Worm (Caenorhabditis elegans): ENCODE results near the gene prdx-2.

prdx-2 gene

ce11 chrII:5334628-5335027 lies 43.4 kb upstream of the prdx-2 start:
- no peak for TF ChIP-seq tbx-8 (GFP tag; optimal IDR thresholded peaks at IDR 0.05)
- TF ChIP-seq mab-5 (tag; optimal IDR thresholded peaks at IDR 0.05) = no peak
- TF ChIP-seq nhr-12 (tag; optimal IDR thresholded peaks at IDR 0.05) = no peak
- TF ChIP-seq elt-3 (tag; optimal IDR thresholded peaks at IDR 0.05) = no peak
- no peak for TF ChIP-seq ceh-43 (GFP tag; optimal IDR thresholded peaks at IDR 0.05)
- TF ChIP-seq nhr-28 (tag; optimal IDR thresholded peaks at IDR 0.05) = no peak
- TF ChIP-seq lin-32 (GFP tag; optimal IDR thresholded peaks at IDR 0.05) = no peak
- TF ChIP-seq flh-1 (GFP tag; optimal IDR thresholded peaks at IDR 0.05) = no peak
- no peak for TF ChIP-seq ceh-83 (GFP tag; optimal IDR thresholded peaks at IDR 0.05)
- TF ChIP-seq pha-4 (tag; optimal IDR thresholded peaks at IDR 0.05) = no peak
- no peak for TF ChIP-seq lin-13 (tag; optimal IDR thresholded peaks at IDR 0.05)
- no peak for TF ChIP-seq bed-3 (GFP tag; optimal IDR thresholded peaks at IDR 0.05)
- TF ChIP-seq nhr-76 (tag; optimal IDR thresholded peaks at IDR 0.05) = no peak
- no peak for TF ChIP-seq ces-1 (GFP tag; optimal IDR thresholded peaks at IDR 0.05)

ce11 chrII:5335370-5336034 lies 42.5 kb upstream of the prdx-2 start:
- TF ChIP-seq mls-2 (tag; optimal IDR thresholded peaks at IDR 0.05) (no peak), drap-1 (GFP tag; optimal IDR thresholded peaks at IDR 0.05) (no peak), ceh-83 (GFP tag; optimal IDR thresholded peaks at IDR 0.05) (no peak), lin-13 (tag; optimal IDR thresholded peaks at IDR 0.05) (no peak), elt-3 (tag; optimal IDR thresholded peaks at IDR 0.05) (no peak), ceh-43 (GFP tag; optimal IDR thresholded peaks at IDR 0.05) (no peak), lsy-2 (tag; optimal IDR thresholded peaks at IDR 0.05) (no peak), unc-39 (tag; optimal IDR thresholded peaks at IDR 0.05) (no peak), ham-2 (GFP tag; optimal IDR thresholded peaks at IDR 0.05) (no peak), flh-1 (GFP tag; optimal IDR thresholded peaks at IDR 0.05) (no peak), nhr-12 (tag; optimal IDR thresholded peaks at IDR 0.05) (no peak), ceh-39 (tag; optimal IDR thresholded peaks at IDR 0.05) (no peak), sem-2 (GFP tag; optimal IDR thresholded peaks at IDR 0.05) (no peak), hlh-1 (tag; optimal IDR thresholded peaks at IDR 0.05) (no peak)

- TF ChIP-seq ces-1 (GFP tag; optimal IDR thresholded peaks at IDR 0.05) (peak; percentile 40), unc-62 (GFP tag; optimal IDR thresholded peaks at IDR 0.05) (peak; percentile 32), mep-1 (tag; optimal IDR thresholded peaks at IDR 0.05) (peak; percentile 63), pha-4 (tag; optimal IDR thresholded peaks at IDR 0.05) (no peak), nhr-28 (tag; optimal IDR thresholded peaks at IDR 0.05) (no peak), cnd-1 (tag; optimal IDR thresholded peaks at IDR 0.05) (peak; percentile 27)
These were observed 42.0 kb upstream of the prdx-2 start for ce11 chrII:5336035-5336376.

- no peak for TF ChIP-seq unc-39 (tag; optimal IDR thresholded peaks at IDR 0.05)
- peak; percentile 49 for TF ChIP-seq unc-120 (tag; optimal IDR thresholded peaks at IDR 0.05; ENCODE audit: poor library complexity, severe bottlenecking)
- peak; percentile 19 for TF ChIP-seq sptf-1 (tag; optimal IDR thresholded peaks at IDR 0.05)
- TF ChIP-seq unc-62 (GFP tag; optimal IDR thresholded peaks at IDR 0.05) = peak; percentile 59
- peak; percentile 7 for TF ChIP-seq M03D4.4 (tag; optimal IDR thresholded peaks at IDR 0.05)
- TF ChIP-seq ces-1 (GFP tag; optimal IDR thresholded peaks at IDR 0.05) = peak; percentile 64
- peak; percentile 67 for TF ChIP-seq pha-4 (tag; optimal IDR thresholded peaks at IDR 0.05)
- TF ChIP-seq hlh-1 (tag; optimal IDR thresholded peaks at IDR 0.05) = peak; percentile 39
- no peak for TF ChIP-seq sem-2 (GFP tag; optimal IDR thresholded peaks at IDR 0.05)
- peak; percentile 53 for TF ChIP-seq nhr-237 (tag; optimal IDR thresholded peaks at IDR 0.05)
- TF ChIP-seq flh-1 (GFP tag; optimal IDR thresholded peaks at IDR 0.05) = no peak
These were observed 41.1 kb upstream of the prdx-2 start for ce11 chrII:5336660-5337494.

DNA sequence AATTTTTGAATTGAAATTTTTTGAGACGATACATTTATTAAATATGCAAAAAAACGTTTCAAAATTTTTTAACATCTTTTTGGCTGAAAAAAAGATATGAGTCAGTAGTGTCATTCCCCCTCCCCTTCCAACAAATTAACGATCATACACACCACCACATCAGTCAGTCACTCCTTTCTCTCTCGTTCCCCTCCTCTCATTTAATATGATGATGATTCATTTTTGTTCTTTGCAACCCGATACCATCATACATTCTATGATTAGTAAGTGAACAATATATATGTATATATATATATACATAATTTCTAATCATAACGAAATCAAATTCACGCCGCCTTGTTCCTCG lies 40.5 kb upstream of the prdx-2 start:
- TF ChIP-seq unc-120 (tag; optimal IDR thresholded peaks at IDR 0.05; ENCODE audit: poor library complexity, severe bottlenecking) = no peak
- no peak for TF ChIP-seq hlh-1 (tag; optimal IDR thresholded peaks at IDR 0.05)
- no peak for TF ChIP-seq ham-2 (GFP tag; optimal IDR thresholded peaks at IDR 0.05)
- no peak for TF ChIP-seq drap-1 (GFP tag; optimal IDR thresholded peaks at IDR 0.05)
- no peak for TF ChIP-seq flh-1 (GFP tag; optimal IDR thresholded peaks at IDR 0.05)
- TF ChIP-seq mep-1 (tag; optimal IDR thresholded peaks at IDR 0.05) = no peak
